Fruit fly (Drosophila melanogaster): Measurements from ENCODE around the gene SAK.
A peak's percentile ranks its signal among the peaks of the same experiment; 100 is the strongest.

The SAK gene

dm6 chr3L:21507955-21508354 lies 7.7 kb downstream of the SAK start:
- TF ChIP-seq Mnt (GFP tag; optimal IDR thresholded peaks at IDR 0.05) (no peak), cnc (optimal IDR thresholded peaks at IDR 0.05) (no peak), Hr96 (GFP tag; optimal IDR thresholded peaks at IDR 0.05) (no peak), CG7045 (GFP tag; optimal IDR thresholded peaks at IDR 0.05) (no peak), toe (GFP tag; optimal IDR thresholded peaks at IDR 0.05) (no peak), CG14711 (tag; optimal IDR thresholded peaks at IDR 0.05) (no peak), bab1 (GFP tag; optimal IDR thresholded peaks at IDR 0.05) (no peak), CG33017 (tag; optimal IDR thresholded peaks at IDR 0.05) (no peak), cic (GFP tag; optimal IDR thresholded peaks at IDR 0.05) (no peak), ovo (GFP tag; optimal IDR thresholded peaks at IDR 0.05) (no peak), CG1620 (GFP tag; optimal IDR thresholded peaks at IDR 0.05) (no peak), CG11617 (GFP tag; optimal IDR thresholded peaks at IDR 0.05) (no peak), CG5204 (GFP tag; optimal IDR thresholded peaks at IDR 0.05) (no peak), pad (GFP tag; optimal IDR thresholded peaks at IDR 0.05) (no peak)

dm6 chr3L:21507354-21507928 lies 8.2 kb downstream of the SAK start, which contains the start of the genes Glg1 and M6:
TSS of gene Glg1 (minus strand) at chr3L:21507538.
TSS of gene M6 (plus strand) at chr3L:21507852.
- TF ChIP-seq kay (GFP tag; ENCODE audit: borderline replicate concordance): no peak
- TF ChIP-seq CG7045 (GFP tag; optimal IDR thresholded peaks at IDR 0.05): peak; percentile 62
- peak; percentile 67 for TF ChIP-seq Crg-1 (GFP tag; optimal IDR thresholded peaks at IDR 0.05)
- TF ChIP-seq cic (GFP tag; optimal IDR thresholded peaks at IDR 0.05): no peak
- TF ChIP-seq cnc (optimal IDR thresholded peaks at IDR 0.05): no peak
- peak; percentile 79 for TF ChIP-seq Hr96 (GFP tag; optimal IDR thresholded peaks at IDR 0.05)
- peak; percentile 61 for TF ChIP-seq Mnt (GFP tag; optimal IDR thresholded peaks at IDR 0.05)
- no peak for TF ChIP-seq toe (GFP tag; optimal IDR thresholded peaks at IDR 0.05)
- peak; percentile 70 for TF ChIP-seq bab1 (GFP tag; optimal IDR thresholded peaks at IDR 0.05)
- peak; percentile 70 for TF ChIP-seq CG7101 (tag; optimal IDR thresholded peaks at IDR 0.05)
- peak; percentile 55 for TF ChIP-seq CG14711 (tag; optimal IDR thresholded peaks at IDR 0.05)
- TF ChIP-seq tj (GFP tag; optimal IDR thresholded peaks at IDR 0.05): peak; percentile 52
- TF ChIP-seq CG1620 (GFP tag; optimal IDR thresholded peaks at IDR 0.05): peak; percentile 61
- TF ChIP-seq CG11617 (GFP tag; optimal IDR thresholded peaks at IDR 0.05): peak; percentile 65
- peak; percentile 59 for TF ChIP-seq CG12768 (GFP tag; optimal IDR thresholded peaks at IDR 0.05)
- TF ChIP-seq pad (GFP tag; optimal IDR thresholded peaks at IDR 0.05): peak; percentile 63
- peak; percentile 53 for TF ChIP-seq CG33017 (tag; optimal IDR thresholded peaks at IDR 0.05)

dm6 chr3L:21501928-21502327 lies 13.8 kb downstream of the SAK start:
- peak; percentile 22 for TF ChIP-seq Mnt (GFP tag; optimal IDR thresholded peaks at IDR 0.05)
- peak; percentile 82 for TF ChIP-seq CG12768 (GFP tag; optimal IDR thresholded peaks at IDR 0.05)
- no peak for TF ChIP-seq cnc (optimal IDR thresholded peaks at IDR 0.05)
- no peak for TF ChIP-seq CG5204 (GFP tag; optimal IDR thresholded peaks at IDR 0.05)
- TF ChIP-seq Clk (GFP tag; optimal IDR thresholded peaks at IDR 0.05): no peak
- no peak for TF ChIP-seq tj (GFP tag; optimal IDR thresholded peaks at IDR 0.05)
- TF ChIP-seq CG11617 (GFP tag; optimal IDR thresholded peaks at IDR 0.05): no peak
- TF ChIP-seq pad (GFP tag; optimal IDR thresholded peaks at IDR 0.05): no peak
- TF ChIP-seq Crg-1 (GFP tag; optimal IDR thresholded peaks at IDR 0.05): no peak
- TF ChIP-seq CG33017 (tag; optimal IDR thresholded peaks at IDR 0.05): peak; percentile 60
- TF ChIP-seq bab1 (GFP tag; optimal IDR thresholded peaks at IDR 0.05): no peak
- no peak for TF ChIP-seq toe (GFP tag; optimal IDR thresholded peaks at IDR 0.05)
- TF ChIP-seq CG7045 (GFP tag; optimal IDR thresholded peaks at IDR 0.05): no peak
- TF ChIP-seq kay (GFP tag; ENCODE audit: borderline replicate concordance): no peak
- no peak for TF ChIP-seq ovo (GFP tag; optimal IDR thresholded peaks at IDR 0.05)
- TF ChIP-seq CG7101 (tag; optimal IDR thresholded peaks at IDR 0.05): peak; percentile 15
- peak; percentile 32 for TF ChIP-seq CG14711 (tag; optimal IDR thresholded peaks at IDR 0.05)
- peak; percentile 55 for TF ChIP-seq cic (GFP tag; optimal IDR thresholded peaks at IDR 0.05)
- no peak for TF ChIP-seq Hr96 (GFP tag; optimal IDR thresholded peaks at IDR 0.05)
- TF ChIP-seq CG1620 (GFP tag; optimal IDR thresholded peaks at IDR 0.05): no peak

dm6 chr3L:21501172-21501571 lies 14.5 kb downstream of the SAK start, which contains the start of gene Est-Q:
TSS of gene Est-Q (plus strand) at chr3L:21501421.
- TF ChIP-seq CG12768 (GFP tag; optimal IDR thresholded peaks at IDR 0.05): peak; percentile 22
- no peak for TF ChIP-seq CG7101 (tag; optimal IDR thresholded peaks at IDR 0.05)
- peak; percentile 96 for TF ChIP-seq cic (GFP tag; optimal IDR thresholded peaks at IDR 0.05)
- peak; percentile 87 for TF ChIP-seq Mnt (GFP tag; optimal IDR thresholded peaks at IDR 0.05)

dm6 chr3L:21496865-21497634 lies 18.6 kb downstream of the SAK start, which contains the start of gene Hr78:
TSS of gene Hr78 (minus strand) at chr3L:21497494.
- TF ChIP-seq ovo (GFP tag; optimal IDR thresholded peaks at IDR 0.05) (no peak), CG33017 (tag; optimal IDR thresholded peaks at IDR 0.05) (peak; percentile 68), cic (GFP tag; optimal IDR thresholded peaks at IDR 0.05) (peak; percentile 74), bab1 (GFP tag; optimal IDR thresholded peaks at IDR 0.05) (peak; percentile 38), CG14711 (tag; optimal IDR thresholded peaks at IDR 0.05) (peak; percentile 64), CG7101 (tag; optimal IDR thresholded peaks at IDR 0.05) (peak; percentile 61), Hr96 (GFP tag; optimal IDR thresholded peaks at IDR 0.05) (no peak), CG12768 (GFP tag; optimal IDR thresholded peaks at IDR 0.05) (peak; percentile 48), pad (GFP tag; optimal IDR thresholded peaks at IDR 0.05) (no peak), CG7045 (GFP tag; optimal IDR thresholded peaks at IDR 0.05) (peak; percentile 58), Mnt (GFP tag; optimal IDR thresholded peaks at IDR 0.05) (peak; percentile 20), CG11617 (GFP tag; optimal IDR thresholded peaks at IDR 0.05) (peak; percentile 67), kay (GFP tag; ENCODE audit: borderline replicate concordance) (no peak), tj (GFP tag; optimal IDR thresholded peaks at IDR 0.05) (peak; percentile 59)

All from whole organism, adult.